Worm (Caenorhabditis elegans): ENCODE results near the gene srt-47.

ce11 chrIV:15057994-15058393 lies 4.8 kb upstream of the srt-47 start, which contains the start of gene Y41E3.13:
- TF ChIP-seq him-1 (tag; optimal IDR thresholded peaks at IDR 0.05) (no peak), W03F9.2 (tag; optimal IDR thresholded peaks at IDR 0.05) (no peak), dao-5 (tag; optimal IDR thresholded peaks at IDR 0.05) (no peak)
